Worm (Caenorhabditis elegans): Measurements from ENCODE around the gene M02D8.2.

ce11 chrX:8711141-8711645 is 28.3 kb upstream of the M02D8.2 start, which contains the start of gene F53A9.1:
- no peak for TF ChIP-seq nhr-12 (tag; optimal IDR thresholded peaks at IDR 0.05)
- no peak for TF ChIP-seq ama-1 (optimal IDR thresholded peaks at IDR 0.05)
- no peak for TF ChIP-seq nhr-76 (tag; optimal IDR thresholded peaks at IDR 0.05)
- TF ChIP-seq ZK546.5 (tag; optimal IDR thresholded peaks at IDR 0.05) = no peak
